Worm (Caenorhabditis elegans): ENCODE data around the gene wrt-1.

DNA sequence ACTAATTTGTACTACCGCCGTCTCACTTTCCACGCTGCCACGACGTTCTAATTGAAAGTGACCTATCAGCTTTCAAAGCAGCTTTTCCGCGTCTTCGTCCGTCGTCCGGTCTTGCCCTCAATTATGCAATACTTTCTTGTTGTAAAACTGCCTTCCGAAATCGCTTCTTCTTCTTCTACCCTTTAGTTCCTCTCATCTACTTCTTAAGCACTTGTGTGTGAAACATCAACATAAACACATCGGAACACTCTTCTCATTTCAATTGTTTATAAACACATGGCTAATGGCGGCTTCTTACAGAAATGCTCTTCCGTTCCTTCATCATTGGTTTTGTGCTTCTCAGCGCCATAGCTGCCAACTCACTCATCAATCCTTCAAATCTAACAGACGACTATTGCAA, 39.5 kb downstream of the wrt-1 start, which contains the start of gene F35D2.3:
- TF ChIP-seq W03F9.2 (tag; optimal IDR thresholded peaks at IDR 0.05) (no peak), him-1 (tag; optimal IDR thresholded peaks at IDR 0.05) (no peak), dao-5 (tag; optimal IDR thresholded peaks at IDR 0.05) (no peak)

Data from whole organism, L4/young adult.